Fruit fly (Drosophila melanogaster): ENCODE results near the gene Acf.

The Acf gene

DNA sequence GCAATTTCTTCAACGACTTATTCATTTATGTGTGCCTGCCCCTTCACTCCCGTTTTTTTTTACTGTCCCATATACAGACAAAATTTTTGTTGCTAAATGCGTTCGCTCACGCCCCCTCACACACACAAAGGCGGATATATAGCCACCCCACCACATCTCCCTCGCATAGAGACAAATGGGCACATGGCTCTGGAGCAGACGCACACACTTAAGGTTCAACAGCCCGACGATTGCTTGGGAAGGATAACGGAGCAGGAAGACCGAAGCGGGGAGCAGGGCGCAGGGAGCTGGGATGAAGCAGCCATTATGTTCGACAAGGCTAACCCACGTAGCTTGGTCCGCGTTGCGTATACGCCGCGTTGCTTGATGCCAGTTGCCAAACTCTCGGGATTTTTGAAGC, 32.6 kb downstream of the Acf start:
- TF ChIP-seq Pif1A (GFP tag; optimal IDR thresholded peaks at IDR 0.05) (no peak), CG4496 (GFP tag; IDR thresholded peaks at IDR 0.05) (no peak), CG8301 (tag; optimal IDR thresholded peaks at IDR 0.05) (no peak), CG13204 (GFP tag; optimal IDR thresholded peaks at IDR 0.05) (no peak), Pif1B (GFP tag; optimal IDR thresholded peaks at IDR 0.05) (no peak), CG9948 (tag; optimal IDR thresholded peaks at IDR 0.05) (no peak), gl (tag; optimal IDR thresholded peaks at IDR 0.05) (no peak), rn (GFP tag; IDR thresholded peaks at IDR 0.05) (no peak), fd96Ca (GFP tag; IDR thresholded peaks at IDR 0.05) (no peak), Snoo (tag; optimal IDR thresholded peaks at IDR 0.05) (no peak), CG34367 (tag; optimal IDR thresholded peaks at IDR 0.05) (no peak), CG15710 (tag; optimal IDR thresholded peaks at IDR 0.05) (no peak), EcR (GFP tag; optimal IDR thresholded peaks at IDR 0.05) (no peak), CG14655 (GFP tag; optimal IDR thresholded peaks at IDR 0.05) (no peak), D1 (tag; optimal IDR thresholded peaks at IDR 0.05) (no peak), CG12605 (GFP tag; IDR thresholded peaks at IDR 0.05) (no peak), Ets98B (GFP tag; IDR thresholded peaks at IDR 0.05) (no peak), CG10348 (GFP tag; IDR thresholded peaks at IDR 0.05) (no peak), CG17806 (tag; optimal IDR thresholded peaks at IDR 0.05) (no peak), CG32121 (GFP tag; IDR thresholded peaks at IDR 0.05) (no peak)
